Worm (Caenorhabditis elegans) whole organism, L4 larva: ENCODE data around the gene R08E5.4.

Experiments
- F10B5.3 ChIP-seq: sonication (generic microtip); optimal IDR thresholded peaks from 2 replicates; lab custom pipeline; 2016; ENCODE audit warnings: mild to moderate bottlenecking, missing genetic modification characterization, missing compliant biosample characterization
- F37D6.2 ChIP-seq: sonication (generic microtip); optimal IDR thresholded peaks from 2 replicates; lab custom pipeline; 2016; ENCODE audit warnings: mild to moderate bottlenecking, missing genetic modification characterization, missing compliant biosample characterization
- R02D3.7 ChIP-seq: fragments of 150-350 bp; sonication (generic microtip); optimal IDR thresholded peaks from 3 replicates; lab custom pipeline; 2014; ENCODE audit warnings: missing biosample characterization, missing genetic modification characterization
- T26A8.4 ChIP-seq: fragments of 200-800 bp; sonication (Bioruptor generic); IDR thresholded peaks from 2 replicates; pipeline ENCODE4 v1.3.6; 2022; ENCODE audit warnings: missing genetic modification characterization, missing compliant biosample characterization
- aha-1 ChIP-seq: fragments of 150-350 bp; peaks from one replicate; lab custom pipeline; 2014; ENCODE audit warnings: missing biosample characterization, missing genetic modification characterization
- ceh-82 ChIP-seq: sonication (generic microtip); optimal IDR thresholded peaks from 2 replicates; lab custom pipeline; 2017; ENCODE audit warnings: missing biosample characterization, missing genetic modification characterization
- ces-1 ChIP-seq: fragments of 150-350 bp; sonication (generic microtip); optimal IDR thresholded peaks from 4 replicates; lab custom pipeline; 2014; ENCODE audit warnings: missing biosample characterization, missing genetic modification reagents, missing genetic modification characterization
- daf-12 ChIP-seq: fragments of 150-350 bp; optimal IDR thresholded peaks from 2 replicates; lab custom pipeline; 2014; ENCODE audit warnings: missing biosample characterization, missing genetic modification reagents, missing genetic modification characterization
- daf-19 ChIP-seq: fragments of 200-800 bp; sonication (Bioruptor generic); conservative IDR thresholded peaks from 2 replicates; pipeline ENCODE4 v1.3.6; 2022; ENCODE audit warnings: missing genetic modification characterization, missing compliant biosample characterization
- daf-8 ChIP-seq: fragments of 200-800 bp; sonication (Bioruptor generic); IDR thresholded peaks from 2 replicates; pipeline ENCODE4 v1.3.6; 2022; ENCODE audit warnings: missing genetic modification characterization, missing compliant biosample characterization
- dmd-6 ChIP-seq: fragments of 200-800 bp; sonication (Bioruptor generic); IDR thresholded peaks from 2 replicates; pipeline ENCODE4 v1.3.6; 2022; ENCODE audit warnings: missing genetic modification reagents, missing genetic modification characterization, missing compliant biosample characterization
- dmd-9 ChIP-seq: fragments of 200-800 bp; sonication (Bioruptor generic); IDR thresholded peaks from 2 replicates; pipeline ENCODE4 v1.3.6; 2022; ENCODE audit warnings: missing genetic modification reagents, missing genetic modification characterization, missing compliant biosample characterization
- dve-1 ChIP-seq: sonication (generic microtip); optimal IDR thresholded peaks from 2 replicates; lab custom pipeline; 2017; ENCODE audit warnings: antibody characterized with exemption, mild to moderate bottlenecking, missing genetic modification characterization, missing compliant biosample characterization; ENCODE audit not compliant: insufficient read depth
- fos-1 ChIP-seq: fragments of 150-350 bp; optimal IDR thresholded peaks from 2 replicates; lab custom pipeline; 2014; ENCODE audit warnings: missing biosample characterization, missing genetic modification characterization
- gei-8 ChIP-seq: fragments of 200-800 bp; sonication (Bioruptor generic); optimal IDR thresholded peaks from 2 replicates; lab custom pipeline; 2018; ENCODE audit warnings: mild to moderate bottlenecking, missing genetic modification characterization, missing compliant biosample characterization
- hlh-11 ChIP-seq: fragments of 200-800 bp; sonication (Bioruptor generic); optimal IDR thresholded peaks from 2 replicates; lab custom pipeline; 2018; ENCODE audit warnings: mild to moderate bottlenecking, missing genetic modification characterization, missing compliant biosample characterization
- hlh-30 ChIP-seq: sonication (generic microtip); optimal IDR thresholded peaks from 2 replicates; lab custom pipeline; 2017; ENCODE audit warnings: antibody characterized with exemption, mild to moderate bottlenecking, missing genetic modification characterization, missing compliant biosample characterization; ENCODE audit not compliant: insufficient read depth
- jun-1 ChIP-seq: fragments of 150-350 bp; optimal IDR thresholded peaks from 2 replicates; lab custom pipeline; 2014; ENCODE audit warnings: missing biosample characterization, missing genetic modification reagents, missing genetic modification characterization
- madf-5 ChIP-seq, 2 experiments: fragments of 200-800 bp; sonication (Bioruptor generic); IDR thresholded peaks; 2 replicates each; pipeline ENCODE4 v1.3.6; 2022; ENCODE audit warnings: missing compliant biosample characterization in 2 of 2, missing genetic modification characterization in 2 of 2
- mdt-29 ChIP-seq: fragments of 200-800 bp; sonication (Bioruptor generic); IDR thresholded peaks from 2 replicates; pipeline ENCODE4 v1.3.6; 2022; ENCODE audit warnings: missing genetic modification reagents, missing genetic modification characterization, missing compliant biosample characterization
- mep-1 ChIP-seq: fragments of 150-350 bp; sonication (generic microtip); optimal IDR thresholded peaks from 3 replicates; lab custom pipeline; 2014; ENCODE audit warnings: missing biosample characterization, missing genetic modification characterization
- mxl-2 ChIP-seq: fragments of 200-800 bp; sonication (Bioruptor generic); conservative IDR thresholded peaks from 2 replicates; pipeline ENCODE4 v1.3.6; 2022; ENCODE audit warnings: missing genetic modification reagents, missing genetic modification characterization, missing compliant biosample characterization
- mxl-3 ChIP-seq: fragments of 200-800 bp; sonication (Bioruptor generic); optimal IDR thresholded peaks from 2 replicates; lab custom pipeline; 2018; ENCODE audit warnings: mild to moderate bottlenecking, missing genetic modification characterization, missing compliant biosample characterization
- nhr-111 ChIP-seq: fragments of 200-800 bp; sonication (Bioruptor generic); optimal IDR thresholded peaks from 2 replicates; lab custom pipeline; 2018; ENCODE audit warnings: mild to moderate bottlenecking, missing genetic modification characterization, missing compliant biosample characterization
- nhr-41 ChIP-seq: fragments of 200-800 bp; sonication (Bioruptor generic); IDR thresholded peaks from 2 replicates; pipeline ENCODE4 v1.3.6; 2022; ENCODE audit warnings: missing genetic modification reagents, missing genetic modification characterization, missing compliant biosample characterization
- pha-4 ChIP-seq, 2 experiments: fragments of 150-350 bp in 1 of 2; fragments of 200-800 bp in 1 of 2; sonication (Bioruptor generic) in 1 of 2; IDR thresholded peaks in 1 of 2; optimal IDR thresholded peaks in 1 of 2; 2 replicates each; pipeline versions ENCODE4 v1.3.6 to Lab custom; 2014 to 2022; ENCODE audit warnings: missing genetic modification characterization in 2 of 2, missing genetic modification reagents in 2 of 2, missing biosample characterization in 1 of 2, missing compliant biosample characterization in 1 of 2
- php-3 ChIP-seq: fragments of 200-800 bp; sonication (Bioruptor generic); IDR thresholded peaks from 2 replicates; pipeline ENCODE4 v1.3.6; 2022; ENCODE audit warnings: missing genetic modification reagents, missing genetic modification characterization, missing compliant biosample characterization
- pqm-1 ChIP-seq: sonication (generic microtip); optimal IDR thresholded peaks from 2 replicates; lab custom pipeline; 2017; ENCODE audit warnings: missing biosample characterization, missing genetic modification characterization
- rbr-2 ChIP-seq: sonication (generic microtip); optimal IDR thresholded peaks from 2 replicates; lab custom pipeline; 2016; ENCODE audit warnings: missing genotype, missing genetic modification characterization, missing compliant biosample characterization
- skn-1 ChIP-seq: fragments of 150-350 bp; optimal IDR thresholded peaks from 2 replicates; lab custom pipeline; 2014; ENCODE audit warnings: missing biosample characterization, missing genetic modification characterization
- spr-1 ChIP-seq: sonication (generic microtip); optimal IDR thresholded peaks from 2 replicates; lab custom pipeline; 2016; ENCODE audit warnings: mild to moderate bottlenecking, missing genetic modification characterization, missing compliant biosample characterization
- tag-97 ChIP-seq: fragments of 200-800 bp; sonication (Bioruptor generic); IDR thresholded peaks from 2 replicates; pipeline ENCODE4 v1.3.6; 2022; ENCODE audit warnings: missing genetic modification characterization, missing compliant biosample characterization
- unc-130 ChIP-seq: sonication (generic microtip); optimal IDR thresholded peaks from 2 replicates; lab custom pipeline; 2016; ENCODE audit warnings: missing genetic modification reagents, missing genetic modification characterization, missing compliant biosample characterization
- zip-11 ChIP-seq: fragments of 200-800 bp; sonication (Bioruptor generic); IDR thresholded peaks from 2 replicates; pipeline ENCODE4 v1.3.6; 2022; ENCODE audit warnings: missing genetic modification characterization, missing compliant biosample characterization
- ztf-11 ChIP-seq: fragments of 150-350 bp; optimal IDR thresholded peaks from 2 replicates; lab custom pipeline; 2014; ENCODE audit warnings: missing biosample characterization, missing genetic modification characterization

The R08E5.4 gene

DNA sequence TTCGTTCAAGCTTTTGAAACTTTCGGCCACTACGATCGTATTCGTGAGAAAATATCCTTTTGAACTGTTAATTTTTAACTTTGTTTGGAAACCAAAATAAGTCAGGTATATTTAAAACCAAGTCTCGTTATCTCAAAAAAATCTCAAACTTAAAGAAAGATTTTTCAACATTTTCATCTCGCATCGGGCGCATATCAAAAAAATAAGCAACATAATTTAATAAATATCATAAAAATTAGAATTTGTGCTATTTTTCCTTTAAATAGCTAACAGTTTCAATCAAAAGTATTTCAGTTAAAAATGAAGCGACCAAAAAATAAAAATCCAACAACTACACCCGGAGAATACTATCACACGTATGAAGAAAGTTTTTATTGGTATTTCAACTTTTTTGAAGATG, 37.6 kb downstream of the R08E5.4 start, which contains the start of gene srw-7:
TSS of gene srw-7 (plus strand) at position 301 of the 400 bp plus-strand sequence.
- TF ChIP-seq pqm-1 (tag; lab: Kevin White, UChicago) = no peak
- no peak for TF ChIP-seq skn-1 (tag; lab: Kevin White, UChicago)
- TF ChIP-seq tag-97 (GFP tag; lab: Robert Waterston, UW) = no peak
- TF ChIP-seq F37D6.2 (tag; lab: Kevin White, UChicago) = no peak
- no peak for TF ChIP-seq dmd-6 (GFP tag; lab: Robert Waterston, UW)
- TF ChIP-seq zip-11 (GFP tag; lab: Robert Waterston, UW) = no peak
- no peak for TF ChIP-seq nhr-111 (GFP tag; lab: Kevin White, UChicago)
- no peak for TF ChIP-seq php-3 (GFP tag; lab: Robert Waterston, UW)
- TF ChIP-seq mxl-3 (GFP tag; lab: Kevin White, UChicago) = no peak

DNA sequence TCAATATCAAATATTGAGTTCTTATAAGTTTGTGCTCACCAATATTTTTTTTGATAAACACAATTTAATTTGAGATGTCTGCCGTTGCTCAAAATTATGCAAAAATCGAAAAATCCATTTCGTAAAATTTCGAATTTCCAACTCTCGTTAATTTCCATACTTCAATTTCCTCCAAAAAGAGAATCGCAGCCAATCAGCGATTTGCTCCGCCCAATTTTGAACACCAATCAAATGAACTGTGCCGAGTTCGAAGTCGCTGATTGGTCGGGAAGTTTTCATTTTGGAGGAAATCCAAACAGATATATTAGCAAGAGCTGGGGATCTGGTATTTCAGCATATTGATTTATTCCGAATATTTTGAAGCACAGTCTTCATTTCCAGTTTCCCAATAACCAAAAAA, 39.5 kb downstream of the R08E5.4 start:
- TF ChIP-seq F10B5.3 (no peak), mdt-29 (GFP tag; lab: Robert Waterston, UW) (no peak), daf-12 (tag; lab: Kevin White, UChicago) (no peak), gei-8 (GFP tag; lab: Kevin White, UChicago) (no peak), fos-1 (tag; lab: Kevin White, UChicago) (no peak), hlh-30 (no peak), ceh-82 (tag; lab: Kevin White, UChicago) (no peak), mep-1 (tag; lab: Kevin White, UChicago) (no peak), ztf-11 (no peak), spr-1 (tag; lab: Kevin White, UChicago) (no peak), daf-19 (no peak)

DNA sequence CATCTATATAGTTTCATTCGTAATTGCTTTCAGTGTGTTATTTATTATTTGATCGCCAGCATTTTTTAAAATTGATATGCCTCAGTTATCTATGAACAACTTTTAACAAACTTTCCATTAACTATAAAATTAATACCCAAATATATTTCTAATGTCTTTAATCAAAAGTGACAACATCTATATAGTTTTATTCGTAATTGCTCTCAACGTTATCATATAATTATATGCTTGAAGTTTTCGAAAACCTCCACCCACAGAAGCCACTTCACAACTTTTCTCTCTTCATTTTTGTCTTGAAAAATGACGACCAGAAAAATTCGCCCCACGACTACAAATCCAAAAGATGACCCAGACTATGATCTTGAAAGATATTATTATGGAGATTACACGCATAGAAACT, 40.0 kb downstream of the R08E5.4 start, which contains the start of gene srw-6:
TSS of gene srw-6 (plus strand) at position 301 of the 400 bp plus-strand sequence.
- TF ChIP-seq R02D3.7 (tag; lab: Kevin White, UChicago) = no peak
- no peak for TF ChIP-seq rbr-2 (tag; lab: Kevin White, UChicago)
- no peak for TF ChIP-seq nhr-41 (GFP tag; lab: Robert Waterston, UW)
- no peak for TF ChIP-seq mxl-2 (GFP tag; lab: Robert Waterston, UW)
- TF ChIP-seq dmd-9 = no peak
- no peak for TF ChIP-seq daf-19
- TF ChIP-seq daf-12 (tag; lab: Kevin White, UChicago) = no peak
- TF ChIP-seq hlh-30 = no peak
- TF ChIP-seq madf-5 (GFP tag; IDR thresholded peaks at IDR 0.05; lab: Robert Waterston, UW) = no peak
- TF ChIP-seq ces-1 (GFP tag; lab: Kevin White, UChicago) = no peak

DNA sequence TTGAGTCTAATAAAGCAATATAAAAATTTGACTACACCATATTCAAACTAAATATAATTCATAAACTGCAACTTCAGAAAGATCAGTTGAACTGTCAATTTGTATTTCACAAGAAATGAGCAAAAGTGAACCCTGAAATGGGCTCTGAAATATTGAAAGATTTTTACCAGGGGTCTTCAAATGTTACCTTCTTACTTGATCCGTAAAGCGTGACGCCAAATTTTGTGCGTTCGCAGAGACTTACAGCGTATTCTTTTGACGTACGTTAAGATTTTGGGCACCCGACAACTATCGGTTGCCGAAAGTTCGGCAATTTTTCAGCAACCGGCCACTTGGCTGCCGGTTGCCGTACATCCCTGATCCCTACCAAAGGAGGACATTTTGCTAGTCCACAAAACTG, 41.7 kb downstream of the R08E5.4 start:
- TF ChIP-seq jun-1 (tag; lab: Kevin White, UChicago) (no peak), aha-1 (peak; percentile 94)

DNA sequence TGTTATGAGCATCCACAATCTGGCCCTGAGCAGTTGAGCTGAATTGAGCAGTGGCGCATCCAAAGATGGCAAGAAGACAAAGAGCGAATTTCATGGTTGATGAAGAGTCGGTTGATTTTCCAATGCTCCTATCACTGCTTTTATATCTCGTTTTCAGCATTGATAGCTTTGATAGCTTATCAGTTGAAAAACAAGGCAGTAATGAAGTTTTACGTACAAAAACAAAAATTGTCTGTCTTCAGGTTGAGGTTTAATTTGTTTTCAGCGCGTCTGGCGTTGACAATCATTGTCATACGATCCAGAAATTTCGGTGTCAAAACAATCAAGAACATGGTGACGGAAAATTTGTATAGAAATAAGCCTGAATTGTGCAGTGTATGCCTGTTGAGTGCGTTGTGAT, 43.2 kb downstream of the R08E5.4 start, which contains the start of gene scl-13:
TSS of gene scl-13 (minus strand) at position 101 of the 400 bp plus-strand sequence.
- TF ChIP-seq skn-1 (tag; lab: Kevin White, UChicago) (no peak), T26A8.4 (GFP tag; lab: Robert Waterston, UW) (no peak), hlh-11 (tag; lab: Kevin White, UChicago) (no peak), unc-130 (GFP tag; lab: Kevin White, UChicago) (no peak), fos-1 (tag; lab: Kevin White, UChicago) (no peak), madf-5 (GFP tag; IDR thresholded peaks at IDR 0.05; lab: Robert Waterston, UW) (no peak), daf-8 (no peak), dve-1 (no peak), pha-4 (GFP tag; IDR thresholded peaks at IDR 0.05; lab: Robert Waterston, UW) (no peak), pha-4 (tag; optimal IDR thresholded peaks at IDR 0.05; lab: Kevin White, UChicago) (no peak), daf-12 (tag; lab: Kevin White, UChicago) (no peak)
